Worm (Caenorhabditis elegans): ENCODE measurements around the gene gem-4.

DNA sequence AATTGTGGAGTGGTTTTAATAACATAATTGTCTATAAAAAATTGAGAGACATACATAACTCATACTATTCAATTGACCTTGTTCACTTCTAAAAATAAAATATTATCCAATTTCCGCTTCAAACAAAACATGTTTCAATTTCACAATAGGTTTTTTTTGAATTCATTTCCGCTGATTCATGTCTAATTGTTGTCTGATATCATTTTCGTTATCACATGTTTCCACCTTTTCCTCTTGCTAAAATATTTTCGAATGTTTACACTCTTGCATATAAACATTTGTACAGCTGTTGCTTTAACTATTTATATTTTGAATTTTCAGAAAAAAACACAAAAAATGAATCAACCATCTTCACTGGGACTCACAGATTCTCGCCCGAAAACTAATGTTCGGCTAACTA is at the start of gene gem-4:
- TF ChIP-seq duxl-1 (tag; optimal IDR thresholded peaks at IDR 0.05; ENCODE audit: poor library complexity) = no peak
- TF ChIP-seq lin-13 (GFP tag; optimal IDR thresholded peaks at IDR 0.05) = no peak
- no peak for TF ChIP-seq dmd-9 (GFP tag; IDR thresholded peaks at IDR 0.05)
- peak; percentile 30 for TF ChIP-seq nhr-28 (tag; optimal IDR thresholded peaks at IDR 0.05)
- TF ChIP-seq snpc-4 (tag; optimal IDR thresholded peaks at IDR 0.05) = no peak
- no peak for TF ChIP-seq zag-1 (tag; optimal IDR thresholded peaks at IDR 0.05)
